Fruit fly (Drosophila melanogaster): ENCODE data around the gene mthl7.
A peak's percentile ranks its signal among the peaks of the same experiment; 100 is the strongest.

Gene mthl7

dm6 chr3L:8137448-8137906 is 42.8 kb downstream of the mthl7 start, which contains the start of the genes Setx and mus301 (continued):
- TF ChIP-seq Fer3 (tag; optimal IDR thresholded peaks at IDR 0.05) (peak; percentile 70), CG7271 (tag; optimal IDR thresholded peaks at IDR 0.05) (peak; percentile 2), trh (GFP tag; optimal IDR thresholded peaks at IDR 0.05) (peak; percentile 69), CG14860 (GFP tag; IDR thresholded peaks at IDR 0.05; ENCODE audit: partially characterized antibody) (no peak), CG1832 (GFP tag; optimal IDR thresholded peaks at IDR 0.05) (no peak), CG12236 (GFP tag; optimal IDR thresholded peaks at IDR 0.05) (peak; percentile 53), Meics (GFP tag; optimal IDR thresholded peaks at IDR 0.05) (peak; percentile 77), Side (GFP tag; optimal IDR thresholded peaks at IDR 0.05) (peak; percentile 62), CG12155 (GFP tag; optimal IDR thresholded peaks at IDR 0.05) (peak; percentile 86), Drgx (GFP tag; IDR thresholded peaks at IDR 0.05) (no peak), pum (GFP tag; optimal IDR thresholded peaks at IDR 0.05) (peak; percentile 81), Spps (tag; optimal IDR thresholded peaks at IDR 0.05) (peak; percentile 40), Sry-β (GFP tag; optimal IDR thresholded peaks at IDR 0.05) (no peak), CG12769 (tag; optimal IDR thresholded peaks at IDR 0.05) (no peak), stwl (tag; optimal IDR thresholded peaks at IDR 0.05) (peak; percentile 78), E2f1 (GFP tag; IDR thresholded peaks at IDR 0.05) (peak; percentile 79), peb (GFP tag; IDR thresholded peaks at IDR 0.05) (no peak; the same call in 1 of the 2 replicates), danr (GFP tag; IDR thresholded peaks at IDR 0.05) (peak; percentile 54; the same call in 1 of the 2 replicates), kah (GFP tag; optimal IDR thresholded peaks at IDR 0.05) (peak; percentile 4), CG3407 (GFP tag; optimal IDR thresholded peaks at IDR 0.05) (peak; percentile 59), gfzf (GFP tag; optimal IDR thresholded peaks at IDR 0.05) (peak; percentile 92), gce (GFP tag; IDR thresholded peaks at IDR 0.05) (no peak), run (tag; optimal IDR thresholded peaks at IDR 0.05) (no peak), CG1602 (GFP tag; optimal IDR thresholded peaks at IDR 0.05) (peak; percentile 85), BEAF-32 (GFP tag; optimal IDR thresholded peaks at IDR 0.05) (peak; percentile 56), CG11696 (GFP tag; IDR thresholded peaks at IDR 0.05) (no peak), lov (optimal IDR thresholded peaks at IDR 0.05) (no peak), lov (GFP tag; IDR thresholded peaks at IDR 0.05) (no peak), sens-2 (GFP tag; IDR thresholded peaks at IDR 0.05) (no peak; the same call in 1 of the 2 replicates), sd (tag; optimal IDR thresholded peaks at IDR 0.05) (no peak), Lim3 (GFP tag; IDR thresholded peaks at IDR 0.05) (no peak), D19A (tag; optimal IDR thresholded peaks at IDR 0.05) (no peak), tup (GFP tag; optimal IDR thresholded peaks at IDR 0.05) (peak; percentile 70), E2f2 (GFP tag; IDR thresholded peaks at IDR 0.05) (peak; percentile 91), Doc2 (GFP tag; IDR thresholded peaks at IDR 0.05) (no peak), CG10147 (GFP tag; optimal IDR thresholded peaks at IDR 0.05) (no peak), CG17829 (tag; optimal IDR thresholded peaks at IDR 0.05) (no peak), CG6272 (GFP tag; IDR thresholded peaks at IDR 0.05) (peak; percentile 73), CG4854 (GFP tag; optimal IDR thresholded peaks at IDR 0.05) (peak; percentile 76), Gug (GFP tag; IDR thresholded peaks at IDR 0.05) (peak; percentile 67; the same call in 2 of the 4 replicates), sqz (GFP tag; optimal IDR thresholded peaks at IDR 0.05) (no peak), CG33557 (GFP tag; optimal IDR thresholded peaks at IDR 0.05) (peak; percentile 69), Stat92E (GFP tag; optimal IDR thresholded peaks at IDR 0.05) (peak in 1 of 3 experiments; percentile 19), CG16813 (GFP tag; IDR thresholded peaks at IDR 0.05; ENCODE audit: partially characterized antibody) (no peak), CG2678 (tag; optimal IDR thresholded peaks at IDR 0.05) (no peak), bowl (GFP tag; IDR thresholded peaks at IDR 0.05) (no peak), CG15011 (GFP tag; optimal IDR thresholded peaks at IDR 0.05) (no peak), CG4820 (GFP tag; optimal IDR thresholded peaks at IDR 0.05) (peak; percentile 80), CG12391 (tag; optimal IDR thresholded peaks at IDR 0.05) (peak; percentile 82), Neu2 (GFP tag; optimal IDR thresholded peaks at IDR 0.05; ENCODE audit: borderline replicate concordance) (peak; percentile 59), so (GFP tag; IDR thresholded peaks at IDR 0.05) (no peak; the same call in 2 of the 3 replicates)
